Fruit fly (Drosophila melanogaster): ENCODE results near the gene Acp62F.

Acp62F gene

DNA sequence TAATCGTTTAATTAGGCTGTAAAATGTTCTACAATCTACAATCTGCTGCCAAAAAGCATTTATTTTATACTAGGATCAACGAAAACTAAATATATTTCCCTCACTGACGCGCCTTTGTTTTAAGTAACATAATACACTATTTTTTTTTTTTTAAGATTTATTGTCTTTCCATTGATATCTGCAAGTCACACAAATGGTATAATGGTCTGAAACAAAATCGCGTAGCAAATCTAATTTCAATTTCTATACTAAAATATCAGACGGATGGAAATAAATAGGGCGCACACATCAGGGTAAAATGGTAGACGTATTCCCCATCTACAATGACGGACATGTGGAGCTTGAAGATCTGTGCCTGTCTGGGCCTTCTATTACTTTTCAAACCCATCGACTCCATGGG lies at the start of gene Acp62F:
TSS of gene Acp62F (plus strand) at position 301 of the 400 bp plus-strand sequence.
- TF ChIP-seq CG13204 (GFP tag; optimal IDR thresholded peaks at IDR 0.05) = no peak
- TF ChIP-seq CG9948 (tag; optimal IDR thresholded peaks at IDR 0.05) = no peak
- TF ChIP-seq CG34367 (tag; optimal IDR thresholded peaks at IDR 0.05) = no peak
- TF ChIP-seq CG10348 (GFP tag; IDR thresholded peaks at IDR 0.05) = no peak
- no peak for TF ChIP-seq Pif1B (GFP tag; optimal IDR thresholded peaks at IDR 0.05)
- no peak for TF ChIP-seq Snoo (tag; optimal IDR thresholded peaks at IDR 0.05)
- TF ChIP-seq rn (GFP tag; IDR thresholded peaks at IDR 0.05) = no peak
- TF ChIP-seq D1 (tag; optimal IDR thresholded peaks at IDR 0.05) = no peak
- no peak for TF ChIP-seq CG17806 (tag; optimal IDR thresholded peaks at IDR 0.05)
- no peak for TF ChIP-seq CG15710 (tag; optimal IDR thresholded peaks at IDR 0.05)
- no peak for TF ChIP-seq Pif1A (GFP tag; optimal IDR thresholded peaks at IDR 0.05)
- TF ChIP-seq CG32121 (GFP tag; IDR thresholded peaks at IDR 0.05) = no peak
- no peak for TF ChIP-seq CG12605 (GFP tag; IDR thresholded peaks at IDR 0.05)
- no peak for TF ChIP-seq Ets98B (GFP tag; IDR thresholded peaks at IDR 0.05)
- TF ChIP-seq CG8301 (tag; optimal IDR thresholded peaks at IDR 0.05) = no peak
- TF ChIP-seq EcR (GFP tag; optimal IDR thresholded peaks at IDR 0.05) = no peak
- no peak for TF ChIP-seq CG14655 (GFP tag; optimal IDR thresholded peaks at IDR 0.05)
- TF ChIP-seq fd96Ca (GFP tag; IDR thresholded peaks at IDR 0.05) = no peak
- TF ChIP-seq gl (tag; optimal IDR thresholded peaks at IDR 0.05) = no peak
- TF ChIP-seq CG4496 (GFP tag; IDR thresholded peaks at IDR 0.05) = no peak

- no peak for TF ChIP-seq rn (GFP tag; IDR thresholded peaks at IDR 0.05)
- TF ChIP-seq CG13204 (GFP tag; optimal IDR thresholded peaks at IDR 0.05) = no peak
- no peak for TF ChIP-seq CG10348 (GFP tag; IDR thresholded peaks at IDR 0.05)
- TF ChIP-seq D1 (tag; optimal IDR thresholded peaks at IDR 0.05) = no peak
- TF ChIP-seq CG4496 (GFP tag; IDR thresholded peaks at IDR 0.05) = no peak
- TF ChIP-seq CG8159 (tag; optimal IDR thresholded peaks at IDR 0.05) = no peak
- no peak for TF ChIP-seq CG17806 (tag; optimal IDR thresholded peaks at IDR 0.05)
- no peak for TF ChIP-seq Snoo (tag; optimal IDR thresholded peaks at IDR 0.05)
- TF ChIP-seq CG8301 (tag; optimal IDR thresholded peaks at IDR 0.05) = no peak
- TF ChIP-seq EcR (GFP tag; optimal IDR thresholded peaks at IDR 0.05) = no peak
- no peak for TF ChIP-seq CG14655 (GFP tag; optimal IDR thresholded peaks at IDR 0.05)
- TF ChIP-seq Pif1A (GFP tag; optimal IDR thresholded peaks at IDR 0.05) = no peak
- TF ChIP-seq fd96Ca (GFP tag; IDR thresholded peaks at IDR 0.05) = no peak
- no peak for TF ChIP-seq CG34367 (tag; optimal IDR thresholded peaks at IDR 0.05)
- no peak for TF ChIP-seq CG9948 (tag; optimal IDR thresholded peaks at IDR 0.05)
- TF ChIP-seq CG32121 (GFP tag; IDR thresholded peaks at IDR 0.05) = no peak
- TF ChIP-seq gl (tag; optimal IDR thresholded peaks at IDR 0.05) = no peak
- TF ChIP-seq CG15710 (tag; optimal IDR thresholded peaks at IDR 0.05) = no peak
Measured at dm6 chr3L:2702474-2702873, 37.1 kb upstream of the Acp62F start.

- TF ChIP-seq CG32121 (GFP tag; IDR thresholded peaks at IDR 0.05) (no peak), CG13204 (GFP tag; optimal IDR thresholded peaks at IDR 0.05) (peak; percentile 38)
Measured at dm6 chr3L:2711462-2712040, 28.0 kb upstream of the Acp62F start, which contains the start of gene Fife. Gene Fife (minus strand): TSS chr3L:2711690.

- peak; percentile 62; the same call in 1 of the 2 replicates for TF ChIP-seq CG12605 (GFP tag; IDR thresholded peaks at IDR 0.05)
- no peak for TF ChIP-seq Pif1A (GFP tag; optimal IDR thresholded peaks at IDR 0.05)
Measured at dm6 chr3L:2712598-2713216, 26.8 kb upstream of the Acp62F start.

dm6 chr3L:2727023-2727422 lies 12.5 kb upstream of the Acp62F start:
- TF ChIP-seq CG4496 (GFP tag; IDR thresholded peaks at IDR 0.05) (peak; percentile 76), gl (tag; optimal IDR thresholded peaks at IDR 0.05) (no peak), CG8301 (tag; optimal IDR thresholded peaks at IDR 0.05) (no peak), CG13204 (GFP tag; optimal IDR thresholded peaks at IDR 0.05) (no peak), CG32121 (GFP tag; IDR thresholded peaks at IDR 0.05) (peak; percentile 84), CG9948 (tag; optimal IDR thresholded peaks at IDR 0.05) (no peak), CG14655 (GFP tag; optimal IDR thresholded peaks at IDR 0.05) (no peak), CG17806 (tag; optimal IDR thresholded peaks at IDR 0.05) (no peak), CG10348 (GFP tag; IDR thresholded peaks at IDR 0.05) (no peak), CG34367 (tag; optimal IDR thresholded peaks at IDR 0.05) (no peak), CG12605 (GFP tag; IDR thresholded peaks at IDR 0.05) (peak; percentile 36; the same call in 1 of the 2 replicates), CG15710 (tag; optimal IDR thresholded peaks at IDR 0.05) (no peak), rn (GFP tag; IDR thresholded peaks at IDR 0.05) (0 out of 2 replicates have a peak, but pooled peaks have one; percentile 40), Pif1A (GFP tag; optimal IDR thresholded peaks at IDR 0.05) (no peak), EcR (GFP tag; optimal IDR thresholded peaks at IDR 0.05) (no peak), D1 (tag; optimal IDR thresholded peaks at IDR 0.05) (no peak), Ets98B (GFP tag; IDR thresholded peaks at IDR 0.05) (peak; percentile 68), Snoo (tag; optimal IDR thresholded peaks at IDR 0.05) (no peak), CG8159 (tag; optimal IDR thresholded peaks at IDR 0.05) (no peak), Pif1B (GFP tag; optimal IDR thresholded peaks at IDR 0.05) (no peak), fd96Ca (GFP tag; IDR thresholded peaks at IDR 0.05) (peak; percentile 71; the same call in 2 of the 3 replicates)

dm6 chr3L:2730911-2731310 lies 8.6 kb upstream of the Acp62F start:
- TF ChIP-seq CG4496 (GFP tag; IDR thresholded peaks at IDR 0.05) = peak; percentile 57; the same call in 1 of the 3 replicates
- TF ChIP-seq CG9948 (tag; optimal IDR thresholded peaks at IDR 0.05) = no peak
- TF ChIP-seq CG32121 (GFP tag; IDR thresholded peaks at IDR 0.05) = peak; percentile 56; the same call in 1 of the 2 replicates
- TF ChIP-seq CG8159 (tag; optimal IDR thresholded peaks at IDR 0.05) = no peak
- no peak for TF ChIP-seq EcR (GFP tag; optimal IDR thresholded peaks at IDR 0.05)
- peak; percentile 35; the same call in 1 of the 3 replicates for TF ChIP-seq fd96Ca (GFP tag; IDR thresholded peaks at IDR 0.05)
- TF ChIP-seq Ets98B (GFP tag; IDR thresholded peaks at IDR 0.05) = peak; percentile 60
- peak; percentile 10 for TF ChIP-seq CG14655 (GFP tag; optimal IDR thresholded peaks at IDR 0.05)
- no peak for TF ChIP-seq CG17806 (tag; optimal IDR thresholded peaks at IDR 0.05)
